Worm (Caenorhabditis elegans): ENCODE data around the gene F49C5.9.
"Not testable (repeated sequence)": the region's sequence is repeated elsewhere in the genome, so short reads cannot be mapped to it uniquely, and the experiment has no call there.

Gene F49C5.9

DNA sequence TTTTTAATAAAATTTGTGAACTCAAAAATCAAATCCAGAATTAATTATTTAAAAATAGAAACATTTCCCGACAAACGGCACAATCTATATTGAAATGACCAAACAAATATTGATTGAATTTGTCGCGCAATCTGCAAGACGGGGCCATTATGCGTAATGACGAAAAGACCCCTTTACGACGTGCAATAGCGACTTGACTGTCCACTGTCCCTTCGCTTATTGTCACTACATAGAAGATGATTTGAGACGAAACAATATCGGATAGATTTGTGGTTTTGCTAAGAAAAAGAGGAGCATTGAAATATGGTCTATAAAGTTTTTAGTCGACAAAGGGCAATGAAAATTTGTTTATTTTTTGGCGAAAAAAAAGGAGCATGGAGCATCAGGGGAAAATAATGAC, 6.5 kb upstream of the F49C5.9 start:
- TF ChIP-seq flt-1 (GFP tag; IDR thresholded peaks at IDR 0.05) (no peak), tab-1 (GFP tag; IDR thresholded peaks at IDR 0.05) (no peak), ztf-23 (GFP tag; IDR thresholded peaks at IDR 0.05) (no peak), cog-1 (tag; optimal IDR thresholded peaks at IDR 0.05) (no peak), T22C8.4 (GFP tag; IDR thresholded peaks at IDR 0.05) (no peak), ztf-29 (GFP tag; IDR thresholded peaks at IDR 0.05) (no peak), med-1 (GFP tag; optimal IDR thresholded peaks at IDR 0.05; ENCODE audit: insufficient read depth) (no peak), ref-1 (GFP tag; conservative IDR thresholded peaks at IDR 0.05) (no peak), klf-2 (GFP tag; conservative IDR thresholded peaks at IDR 0.05) (no peak)

ce11 chrII:12549613-12550012, 5.2 kb upstream of the F49C5.9 start:
- TF ChIP-seq tab-1 (GFP tag; IDR thresholded peaks at IDR 0.05) (no peak), med-1 (GFP tag; optimal IDR thresholded peaks at IDR 0.05; ENCODE audit: insufficient read depth) (no peak), ref-1 (GFP tag; conservative IDR thresholded peaks at IDR 0.05) (no peak), ztf-23 (GFP tag; IDR thresholded peaks at IDR 0.05) (no peak), ztf-29 (GFP tag; IDR thresholded peaks at IDR 0.05) (no peak), cog-1 (tag; optimal IDR thresholded peaks at IDR 0.05) (no peak)

DNA sequence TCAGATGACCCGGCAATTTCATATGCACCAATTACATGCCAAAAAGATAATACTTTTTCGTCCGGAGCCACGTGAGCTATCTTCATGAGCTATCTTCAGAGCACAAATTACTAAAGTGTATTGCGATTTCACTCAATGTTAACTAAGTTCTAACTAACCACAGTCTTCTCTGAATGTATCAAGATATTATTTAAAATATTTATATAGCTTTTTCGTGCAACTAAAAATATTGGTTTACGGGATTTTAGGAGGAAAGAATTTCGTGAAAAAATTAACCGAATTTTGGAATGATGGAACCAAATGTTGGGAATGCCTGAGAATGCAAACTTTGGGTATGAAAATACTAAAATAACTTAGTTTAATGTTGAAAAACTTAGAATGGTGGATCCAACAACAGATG, 3.1 kb upstream of the F49C5.9 start, which contains the start of gene F49C5.16:
Gene F49C5.16, plus strand, starts transcription at position 301 of the 400 bp plus-strand sequence.
- TF ChIP-seq ref-1 (GFP tag; conservative IDR thresholded peaks at IDR 0.05) (no peak), ztf-29 (GFP tag; IDR thresholded peaks at IDR 0.05) (no peak), cog-1 (tag; optimal IDR thresholded peaks at IDR 0.05) (no peak)

ce11 chrII:12546413-12546812, 2.0 kb upstream of the F49C5.9 start, which contains the start of the genes F49C5.5 and F49C5.10:
Gene F49C5.5, minus strand, starts transcription at chrII:12546513.
Gene F49C5.10, plus strand, starts transcription at chrII:12546756.
- TF ChIP-seq ztf-23 (GFP tag; IDR thresholded peaks at IDR 0.05) = no peak
- no peak for TF ChIP-seq cog-1 (tag; optimal IDR thresholded peaks at IDR 0.05)
- no peak for TF ChIP-seq klf-2 (GFP tag; conservative IDR thresholded peaks at IDR 0.05)
- TF ChIP-seq med-1 (GFP tag; optimal IDR thresholded peaks at IDR 0.05; ENCODE audit: insufficient read depth) = no peak
- no peak for TF ChIP-seq ztf-29 (GFP tag; IDR thresholded peaks at IDR 0.05)
- no peak for TF ChIP-seq T22C8.4 (GFP tag; IDR thresholded peaks at IDR 0.05)
- no peak for TF ChIP-seq ref-1 (GFP tag; conservative IDR thresholded peaks at IDR 0.05)
- TF ChIP-seq tab-1 (GFP tag; IDR thresholded peaks at IDR 0.05) = no peak
- no peak for TF ChIP-seq flt-1 (GFP tag; IDR thresholded peaks at IDR 0.05)

ce11 chrII:12542594-12542997, 1.8 kb downstream of the F49C5.9 start:
- TF ChIP-seq tab-1 (GFP tag; IDR thresholded peaks at IDR 0.05) (no peak), ztf-29 (GFP tag; IDR thresholded peaks at IDR 0.05) (no peak), ztf-23 (GFP tag; IDR thresholded peaks at IDR 0.05) (no peak), T22C8.4 (GFP tag; IDR thresholded peaks at IDR 0.05) (no peak), klf-2 (GFP tag; conservative IDR thresholded peaks at IDR 0.05) (no peak), med-1 (GFP tag; optimal IDR thresholded peaks at IDR 0.05; ENCODE audit: insufficient read depth) (no peak), ref-1 (GFP tag; conservative IDR thresholded peaks at IDR 0.05) (no peak), flt-1 (GFP tag; IDR thresholded peaks at IDR 0.05) (no peak), cog-1 (tag; optimal IDR thresholded peaks at IDR 0.05) (no peak)

DNA sequence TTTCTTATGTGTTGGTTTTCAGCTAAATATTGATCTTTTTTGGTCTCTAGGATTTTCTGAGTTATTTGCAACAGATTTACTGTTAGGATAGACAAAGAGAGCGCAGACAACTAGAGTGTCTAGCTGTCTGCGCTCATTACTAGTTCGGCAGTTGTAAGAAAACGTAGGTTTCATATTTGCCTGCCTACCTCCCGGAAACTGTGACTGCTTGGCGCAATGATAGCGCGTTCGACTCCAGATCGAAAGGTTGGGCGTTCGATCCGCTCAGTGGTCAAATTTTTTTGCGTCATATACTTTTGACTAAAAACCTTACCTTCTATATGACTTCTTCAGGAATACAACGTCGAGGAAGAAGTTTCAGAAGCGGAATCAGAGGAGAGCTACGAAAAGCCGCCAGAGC, 5.0 kb downstream of the F49C5.9 start:
- TF ChIP-seq T22C8.4 (GFP tag; IDR thresholded peaks at IDR 0.05) (no peak), ztf-29 (GFP tag; IDR thresholded peaks at IDR 0.05) (no peak), tab-1 (GFP tag; IDR thresholded peaks at IDR 0.05) (no peak)

ce11 chrII:12536203-12536602, 8.2 kb downstream of the F49C5.9 start, which contains the start of gene F49C5.3:
Gene F49C5.3, plus strand, starts transcription at chrII:12536503.
- TF ChIP-seq ref-1 (GFP tag; conservative IDR thresholded peaks at IDR 0.05); cog-1 (tag; optimal IDR thresholded peaks at IDR 0.05); med-1 (GFP tag; optimal IDR thresholded peaks at IDR 0.05; ENCODE audit: insufficient read depth): not testable (repeated sequence)

DNA sequence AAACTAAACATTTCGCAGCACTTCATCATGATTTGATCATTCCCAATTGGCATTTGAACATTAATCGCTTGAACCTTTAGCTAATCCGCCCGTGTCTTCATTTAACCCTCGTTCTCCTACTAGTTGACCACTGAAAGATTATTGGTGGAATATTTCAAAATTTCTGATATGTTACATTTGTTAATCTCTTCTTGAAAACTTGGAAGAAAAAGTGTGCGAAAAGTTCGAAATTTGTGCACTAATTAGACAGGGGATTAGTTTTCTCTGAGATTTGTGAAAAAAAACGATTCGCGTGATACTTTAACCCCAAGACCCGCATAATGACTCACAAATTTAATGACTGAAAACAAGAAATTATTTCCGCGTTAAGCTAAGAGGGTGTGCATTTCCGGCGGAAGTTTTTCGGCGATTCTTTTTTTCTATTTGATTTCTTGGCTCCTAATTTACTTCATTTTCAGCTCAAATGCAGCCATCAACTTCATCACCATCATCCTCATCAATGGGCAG, 9.1 kb downstream of the F49C5.9 start, which contains the start of gene nimk-1:
Gene nimk-1, plus strand, starts transcription at position 457 of the 507 bp plus-strand sequence.
- TF ChIP-seq flt-1 (GFP tag; IDR thresholded peaks at IDR 0.05) (no peak), ztf-23 (GFP tag; IDR thresholded peaks at IDR 0.05) (no peak), klf-2 (GFP tag; conservative IDR thresholded peaks at IDR 0.05) (no peak), T22C8.4 (GFP tag; IDR thresholded peaks at IDR 0.05) (no peak), cog-1 (tag; optimal IDR thresholded peaks at IDR 0.05) (no peak), ref-1 (GFP tag; conservative IDR thresholded peaks at IDR 0.05) (no peak), med-1 (GFP tag; optimal IDR thresholded peaks at IDR 0.05; ENCODE audit: insufficient read depth) (no peak), tab-1 (GFP tag; IDR thresholded peaks at IDR 0.05) (no peak), ztf-29 (GFP tag; IDR thresholded peaks at IDR 0.05) (no peak)

- TF ChIP-seq tab-1 (GFP tag; IDR thresholded peaks at IDR 0.05) (no peak), ztf-23 (GFP tag; IDR thresholded peaks at IDR 0.05) (no peak), T22C8.4 (GFP tag; IDR thresholded peaks at IDR 0.05) (no peak), klf-2 (GFP tag; conservative IDR thresholded peaks at IDR 0.05) (no peak), ztf-29 (GFP tag; IDR thresholded peaks at IDR 0.05) (no peak), cog-1 (tag; optimal IDR thresholded peaks at IDR 0.05) (no peak), med-1 (GFP tag; optimal IDR thresholded peaks at IDR 0.05; ENCODE audit: insufficient read depth) (no peak), ref-1 (GFP tag; conservative IDR thresholded peaks at IDR 0.05) (no peak), flt-1 (GFP tag; IDR thresholded peaks at IDR 0.05) (no peak)
Observed at ce11 chrII:12530958-12531357, 13.5 kb downstream of the F49C5.9 start, which contains the start of gene srx-120. Gene srx-120, plus strand, starts transcription at chrII:12531258.

- no peak for TF ChIP-seq tab-1 (GFP tag; IDR thresholded peaks at IDR 0.05)
- no peak for TF ChIP-seq ref-1 (GFP tag; conservative IDR thresholded peaks at IDR 0.05)
- no peak for TF ChIP-seq cog-1 (tag; optimal IDR thresholded peaks at IDR 0.05)
- no peak for TF ChIP-seq ztf-23 (GFP tag; IDR thresholded peaks at IDR 0.05)
- TF ChIP-seq med-1 (GFP tag; optimal IDR thresholded peaks at IDR 0.05; ENCODE audit: insufficient read depth) = no peak
- TF ChIP-seq klf-2 (GFP tag; conservative IDR thresholded peaks at IDR 0.05) = no peak
- TF ChIP-seq T22C8.4 (GFP tag; IDR thresholded peaks at IDR 0.05) = no peak
- TF ChIP-seq ztf-29 (GFP tag; IDR thresholded peaks at IDR 0.05) = no peak
- TF ChIP-seq flt-1 (GFP tag; IDR thresholded peaks at IDR 0.05) = no peak
Observed at ce11 chrII:12527947-12528346, 16.5 kb downstream of the F49C5.9 start, which contains the start of gene srx-119. Gene srx-119, plus strand, starts transcription at chrII:12528247.

All from whole organism, midembryonic.